Worm (Caenorhabditis elegans): Measurements from ENCODE around the gene C07A4.3.

DNA sequence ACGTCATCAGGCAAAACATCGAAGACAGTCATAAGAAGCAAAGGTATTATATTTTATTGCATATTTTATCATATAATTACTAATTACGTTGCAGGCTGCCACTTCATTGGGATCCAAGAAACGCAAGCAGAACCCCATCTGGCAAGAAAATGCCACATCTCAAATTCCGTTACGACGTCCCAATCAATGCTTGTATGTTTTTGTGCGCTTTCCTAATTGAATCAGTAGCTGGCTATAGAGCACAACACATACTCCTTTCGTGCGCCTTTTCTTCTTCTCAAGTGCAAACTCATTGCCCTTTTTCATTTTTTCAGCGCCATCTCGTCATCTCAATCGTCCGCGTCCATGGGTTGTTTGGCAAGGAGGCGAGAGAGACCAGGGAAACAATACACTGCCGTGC, 23.9 kb upstream of the C07A4.3 start:
- no peak for TF ChIP-seq elt-1 (tag; optimal IDR thresholded peaks at IDR 0.05)
- TF ChIP-seq lsy-2 (tag; optimal IDR thresholded peaks at IDR 0.05) = no peak
- TF ChIP-seq aly-2 (tag; optimal IDR thresholded peaks at IDR 0.05) = no peak
- TF ChIP-seq nhr-129 (tag; optimal IDR thresholded peaks at IDR 0.05) = no peak
- TF ChIP-seq mdl-1 (tag; optimal IDR thresholded peaks at IDR 0.05) = no peak
- no peak for TF ChIP-seq unc-62 (GFP tag; optimal IDR thresholded peaks at IDR 0.05)
- no peak for TF ChIP-seq ceh-82 (tag; optimal IDR thresholded peaks at IDR 0.05)
- no peak for TF ChIP-seq nhr-77 (tag; optimal IDR thresholded peaks at IDR 0.05)
- TF ChIP-seq nhr-237 (tag; optimal IDR thresholded peaks at IDR 0.05) = no peak
